Worm (Caenorhabditis elegans) whole organism, L4 larva: ENCODE data around the gene T04C12.33.
A peak's percentile ranks its signal among the peaks of the same experiment; 100 is the strongest.

Source experiments
- T20F7.1 ChIP-seq: fragments of 200-800 bp; sonication (Bioruptor generic); optimal IDR thresholded peaks from 2 replicates; lab custom pipeline; 2018; ENCODE audit warnings: mild to moderate bottlenecking, missing genetic modification characterization, missing compliant biosample characterization
- aha-1 ChIP-seq: fragments of 150-350 bp; peaks from one replicate; lab custom pipeline; 2014; ENCODE audit warnings: missing biosample characterization, missing genetic modification characterization
- ama-1 ChIP-seq: fragments of 150-350 bp; optimal IDR thresholded peaks from 2 replicates; lab custom pipeline; 2014; ENCODE audit warnings: inconsistent platforms, mixed read lengths
- arid-1 ChIP-seq: fragments of 200-800 bp; sonication (Bioruptor generic); conservative IDR thresholded peaks from 2 replicates; pipeline ENCODE4 v1.3.6; 2022; ENCODE audit warnings: missing genetic modification reagents, missing genetic modification characterization, missing compliant biosample characterization
- ceh-28 ChIP-seq: fragments of 150-350 bp; optimal IDR thresholded peaks from 2 replicates; lab custom pipeline; 2014; ENCODE audit warnings: missing biosample characterization, missing genetic modification reagents, missing genetic modification characterization
- ceh-82 ChIP-seq: sonication (generic microtip); optimal IDR thresholded peaks from 2 replicates; lab custom pipeline; 2017; ENCODE audit warnings: missing biosample characterization, missing genetic modification characterization
- ces-1 ChIP-seq: fragments of 150-350 bp; sonication (generic microtip); optimal IDR thresholded peaks from 4 replicates; lab custom pipeline; 2014; ENCODE audit warnings: missing biosample characterization, missing genetic modification reagents, missing genetic modification characterization
- ctbp-1 ChIP-seq: fragments of 200-800 bp; sonication (Bioruptor generic); IDR thresholded peaks from 2 replicates; pipeline ENCODE4 v1.3.6; 2022; ENCODE audit warnings: missing genetic modification reagents, missing genetic modification characterization, missing compliant biosample characterization
- daf-12 ChIP-seq: fragments of 150-350 bp; optimal IDR thresholded peaks from 2 replicates; lab custom pipeline; 2014; ENCODE audit warnings: missing biosample characterization, missing genetic modification reagents, missing genetic modification characterization
- daf-16 ChIP-seq, 3 experiments: sonication (generic microtip); optimal IDR thresholded peaks; 2 replicates each; lab custom pipeline; 2016 to 2017; ENCODE audit warnings: missing genetic modification characterization in 3 of 3, missing genetic modification reagents in 3 of 3, mild to moderate bottlenecking in 2 of 3, missing compliant biosample characterization in 2 of 3, missing biosample characterization in 1 of 3, moderate library complexity in 1 of 3
- dmd-6 ChIP-seq: fragments of 200-800 bp; sonication (Bioruptor generic); IDR thresholded peaks from 2 replicates; pipeline ENCODE4 v1.3.6; 2022; ENCODE audit warnings: missing genetic modification reagents, missing genetic modification characterization, missing compliant biosample characterization
- dmd-8 ChIP-seq: fragments of 200-800 bp; sonication (Bioruptor generic); IDR thresholded peaks from 2 replicates; pipeline ENCODE4 v1.3.6; 2022; ENCODE audit warnings: missing genetic modification characterization, missing compliant biosample characterization
- dmd-9 ChIP-seq: fragments of 200-800 bp; sonication (Bioruptor generic); IDR thresholded peaks from 2 replicates; pipeline ENCODE4 v1.3.6; 2022; ENCODE audit warnings: missing genetic modification reagents, missing genetic modification characterization, missing compliant biosample characterization
- duxl-1 ChIP-seq: sonication (generic microtip); optimal IDR thresholded peaks from 2 replicates; lab custom pipeline; 2016; ENCODE audit warnings: mild to moderate bottlenecking, missing genetic modification characterization, moderate library complexity, missing compliant biosample characterization; ENCODE audit not compliant: poor library complexity
- dve-1 ChIP-seq: sonication (generic microtip); optimal IDR thresholded peaks from 2 replicates; lab custom pipeline; 2017; ENCODE audit warnings: antibody characterized with exemption, mild to moderate bottlenecking, missing genetic modification characterization, missing compliant biosample characterization; ENCODE audit not compliant: insufficient read depth
- fkh-10 ChIP-seq: fragments of 150-350 bp; optimal IDR thresholded peaks from 2 replicates; lab custom pipeline; 2014; ENCODE audit warnings: missing biosample characterization, missing genetic modification reagents, missing genetic modification characterization
- fos-1 ChIP-seq: fragments of 150-350 bp; optimal IDR thresholded peaks from 2 replicates; lab custom pipeline; 2014; ENCODE audit warnings: missing biosample characterization, missing genetic modification characterization
- gei-8 ChIP-seq: fragments of 200-800 bp; sonication (Bioruptor generic); optimal IDR thresholded peaks from 2 replicates; lab custom pipeline; 2018; ENCODE audit warnings: mild to moderate bottlenecking, missing genetic modification characterization, missing compliant biosample characterization
- hlh-30 ChIP-seq: sonication (generic microtip); optimal IDR thresholded peaks from 2 replicates; lab custom pipeline; 2017; ENCODE audit warnings: antibody characterized with exemption, mild to moderate bottlenecking, missing genetic modification characterization, missing compliant biosample characterization; ENCODE audit not compliant: insufficient read depth
- lin-1 ChIP-seq: fragments of 200-800 bp; sonication (Bioruptor generic); IDR thresholded peaks from 2 replicates; pipeline ENCODE4 v1.3.6; 2022; ENCODE audit warnings: missing genetic modification reagents, missing genetic modification characterization, missing compliant biosample characterization
- lin-38 ChIP-seq: fragments of 200-800 bp; sonication (Bioruptor generic); IDR thresholded peaks from 2 replicates; pipeline ENCODE4 v1.3.6; 2022; ENCODE audit warnings: missing genetic modification reagents, missing genetic modification characterization, missing compliant biosample characterization
- lsy-2 ChIP-seq, 2 experiments: fragments of 150-350 bp in 1 of 2; sonication (generic microtip) in 1 of 2; optimal IDR thresholded peaks; 2 replicates each; lab custom pipeline; 2014 to 2017; ENCODE audit warnings: missing biosample characterization in 2 of 2, missing genetic modification characterization in 2 of 2
- madf-9 ChIP-seq: fragments of 200-800 bp; sonication (Bioruptor generic); conservative IDR thresholded peaks from 2 replicates; pipeline ENCODE4 v1.3.6; 2022; ENCODE audit warnings: missing genetic modification reagents, missing genetic modification characterization, missing compliant biosample characterization
- mxl-3 ChIP-seq: fragments of 200-800 bp; sonication (Bioruptor generic); optimal IDR thresholded peaks from 2 replicates; lab custom pipeline; 2018; ENCODE audit warnings: mild to moderate bottlenecking, missing genetic modification characterization, missing compliant biosample characterization
- nhr-10 ChIP-seq: fragments of 150-350 bp; optimal IDR thresholded peaks from 2 replicates; lab custom pipeline; 2014; ENCODE audit warnings: missing biosample characterization, missing genetic modification characterization
- nhr-102 ChIP-seq: sonication (generic microtip); optimal IDR thresholded peaks from 2 replicates; lab custom pipeline; 2016; ENCODE audit warnings: mild to moderate bottlenecking, missing genetic modification characterization, moderate library complexity, missing compliant biosample characterization
- nhr-111 ChIP-seq: fragments of 200-800 bp; sonication (Bioruptor generic); optimal IDR thresholded peaks from 2 replicates; lab custom pipeline; 2018; ENCODE audit warnings: mild to moderate bottlenecking, missing genetic modification characterization, missing compliant biosample characterization
- nhr-25 ChIP-seq: sonication (generic microtip); optimal IDR thresholded peaks from 2 replicates; lab custom pipeline; 2017; ENCODE audit warnings: missing genetic modification characterization, mild to moderate bottlenecking, missing compliant biosample characterization, antibody characterized with exemption, moderate library complexity, borderline replicate concordance; ENCODE audit not compliant: insufficient read depth
- nhr-42 ChIP-seq: fragments of 200-800 bp; sonication (Bioruptor generic); IDR thresholded peaks from 2 replicates; pipeline ENCODE4 v1.3.6; 2022; ENCODE audit warnings: missing genetic modification characterization, missing compliant biosample characterization
- nhr-77 ChIP-seq: fragments of 150-350 bp; optimal IDR thresholded peaks from 2 replicates; lab custom pipeline; 2014; ENCODE audit warnings: missing biosample characterization, missing genetic modification characterization
- pha-4 ChIP-seq, 2 experiments: fragments of 150-350 bp in 1 of 2; fragments of 200-800 bp in 1 of 2; sonication (Bioruptor generic) in 1 of 2; IDR thresholded peaks in 1 of 2; optimal IDR thresholded peaks in 1 of 2; 2 replicates each; pipeline versions ENCODE4 v1.3.6 to Lab custom; 2014 to 2022; ENCODE audit warnings: missing genetic modification characterization in 2 of 2, missing genetic modification reagents in 2 of 2, missing biosample characterization in 1 of 2, missing compliant biosample characterization in 1 of 2
- php-3 ChIP-seq: fragments of 200-800 bp; sonication (Bioruptor generic); IDR thresholded peaks from 2 replicates; pipeline ENCODE4 v1.3.6; 2022; ENCODE audit warnings: missing genetic modification reagents, missing genetic modification characterization, missing compliant biosample characterization
- set-16 ChIP-seq: fragments of 200-800 bp; sonication (Bioruptor generic); IDR thresholded peaks from 2 replicates; pipeline ENCODE4 v1.3.6; 2022; ENCODE audit warnings: missing genetic modification reagents, missing genetic modification characterization, missing compliant biosample characterization
- skn-1 ChIP-seq: fragments of 150-350 bp; optimal IDR thresholded peaks from 2 replicates; lab custom pipeline; 2014; ENCODE audit warnings: missing biosample characterization, missing genetic modification characterization
- snpc-4 ChIP-seq: fragments of 150-350 bp; optimal IDR thresholded peaks from 2 replicates; lab custom pipeline; 2014; ENCODE audit warnings: missing biosample characterization, missing genetic modification characterization
- spr-1 ChIP-seq: sonication (generic microtip); optimal IDR thresholded peaks from 2 replicates; lab custom pipeline; 2016; ENCODE audit warnings: mild to moderate bottlenecking, missing genetic modification characterization, missing compliant biosample characterization
- unc-39 ChIP-seq: sonication (generic microtip); optimal IDR thresholded peaks from 2 replicates; lab custom pipeline; 2017; ENCODE audit warnings: missing biosample characterization, missing genetic modification characterization
- unc-62 ChIP-seq, 3 experiments: fragments of 150-350 bp in 1 of 3; sonication (generic microtip); optimal IDR thresholded peaks in 2 of 3; peaks in 1 of 3; 1 replicate in 1 of 3; 2 replicates in 2 of 3; lab custom pipeline; 2014 to 2017; ENCODE audit warnings: missing biosample characterization in 3 of 3, missing genetic modification characterization in 3 of 3, missing genetic modification reagents in 3 of 3, missing genotype in 1 of 3
- zag-1 ChIP-seq: fragments of 150-350 bp; optimal IDR thresholded peaks from 2 replicates; lab custom pipeline; 2014; ENCODE audit warnings: missing biosample characterization, missing genetic modification characterization
- zip-2 ChIP-seq: fragments of 150-350 bp; optimal IDR thresholded peaks from 2 replicates; lab custom pipeline; 2014; ENCODE audit warnings: missing biosample characterization, missing genetic modification characterization
- ztf-11 ChIP-seq: fragments of 150-350 bp; optimal IDR thresholded peaks from 2 replicates; lab custom pipeline; 2014; ENCODE audit warnings: missing biosample characterization, missing genetic modification characterization

T04C12.33 gene

ce11 chrV:11080345-11081102, 28.5 kb downstream of the T04C12.33 start, which contains the start of gene act-1 (continued):
- TF ChIP-seq pha-4 (GFP tag; IDR thresholded peaks at IDR 0.05; lab: Robert Waterston, UW) (no peak), pha-4 (tag; optimal IDR thresholded peaks at IDR 0.05; lab: Kevin White, UChicago) (no peak), lin-38 (GFP tag; lab: Robert Waterston, UW) (no peak), nhr-77 (peak; percentile 6), aha-1 (tag; lab: Kevin White, UChicago) (no peak), mxl-3 (GFP tag; lab: Kevin White, UChicago) (no peak), daf-16 (GFP tag; optimal IDR thresholded peaks at IDR 0.05; lab: Kevin White, UChicago) (peak in 1 of 2 experiments; percentile 95), daf-16 (tag; optimal IDR thresholded peaks at IDR 0.05; lab: Kevin White, UChicago) (no peak), dve-1 (tag; lab: Kevin White, UChicago) (peak; percentile 26), T20F7.1 (GFP tag; lab: Kevin White, UChicago) (no peak), gei-8 (no peak), ctbp-1 (GFP tag; lab: Robert Waterston, UW) (0 out of 2 replicates have a peak, but pooled peaks have one; percentile 61), snpc-4 (tag; lab: Kevin White, UChicago) (no peak), set-16 (GFP tag; lab: Robert Waterston, UW) (0 out of 2 replicates have a peak, but pooled peaks have one; percentile 13), zip-2 (tag; lab: Kevin White, UChicago) (no peak), unc-62 (GFP tag; optimal IDR thresholded peaks at IDR 0.05 in 1 of 2; lab: Kevin White, UChicago) (peak in 1 of 2 experiments; percentile 54), unc-62 (tag; optimal IDR thresholded peaks at IDR 0.05; lab: Kevin White, UChicago) (no peak), madf-9 (no peak), daf-12 (tag; lab: Kevin White, UChicago) (no peak), zag-1 (tag; lab: Kevin White, UChicago) (no peak), dmd-8 (GFP tag; lab: Robert Waterston, UW) (no peak), nhr-25 (tag; lab: Kevin White, UChicago) (no peak), lsy-2 (tag; optimal IDR thresholded peaks at IDR 0.05; lab: Kevin White, UChicago) (no peak), hlh-30 (tag; lab: Kevin White, UChicago) (no peak), nhr-102 (no peak), skn-1 (no peak), nhr-111 (GFP tag; lab: Kevin White, UChicago) (no peak), ztf-11 (tag; lab: Kevin White, UChicago) (no peak), unc-39 (no peak), ceh-28 (no peak), lin-1 (no peak), spr-1 (tag; lab: Kevin White, UChicago) (no peak), fos-1 (tag; lab: Kevin White, UChicago) (no peak), arid-1 (GFP tag; lab: Robert Waterston, UW) (0 out of 2 replicates have a peak, but pooled peaks have one; percentile 4), dmd-6 (0 out of 2 replicates have a peak, but pooled peaks have one; percentile 41), ama-1 (peak; percentile 5), ceh-82 (no peak), nhr-10 (tag; lab: Kevin White, UChicago) (no peak), duxl-1 (tag; lab: Kevin White, UChicago) (no peak), ces-1 (GFP tag; lab: Kevin White, UChicago) (no peak), fkh-10 (no peak), dmd-9 (GFP tag; lab: Robert Waterston, UW) (no peak), php-3 (GFP tag; lab: Robert Waterston, UW) (no peak), nhr-42 (GFP tag; lab: Robert Waterston, UW) (no peak)
